Worm (Caenorhabditis elegans): ENCODE data around the gene nlp-80.

DNA sequence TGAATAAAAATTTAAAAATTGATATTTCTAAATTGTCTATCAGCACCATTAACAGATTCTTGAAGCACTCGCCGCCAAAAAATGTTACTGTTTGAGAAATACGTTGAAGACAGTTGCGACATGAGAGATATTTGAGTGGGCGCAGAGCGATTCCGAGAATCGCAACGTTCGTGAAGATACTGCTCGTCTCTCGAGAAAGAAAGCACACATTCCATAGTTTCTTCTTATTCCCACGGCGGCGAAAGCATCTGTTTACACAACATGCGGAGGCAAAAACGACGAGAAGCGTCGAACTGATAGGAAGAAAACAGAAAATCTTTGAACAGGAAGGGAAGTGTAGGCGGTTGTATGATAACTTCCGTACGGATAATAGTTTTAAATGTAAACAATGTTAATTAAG lies 17.1 kb upstream of the nlp-80 start:
- TF ChIP-seq flh-1 (GFP tag; optimal IDR thresholded peaks at IDR 0.05), result no peak
- peak; percentile 58 for TF ChIP-seq unc-62 (GFP tag; optimal IDR thresholded peaks at IDR 0.05)
- TF ChIP-seq nhr-237 (tag; optimal IDR thresholded peaks at IDR 0.05), result peak; percentile 50
- no peak for TF ChIP-seq unc-39 (tag; optimal IDR thresholded peaks at IDR 0.05)
- TF ChIP-seq mep-1 (tag; optimal IDR thresholded peaks at IDR 0.05), result peak; percentile 36

Data from whole organism, mixed stage, embryonic.